Fruit fly (Drosophila melanogaster) whole organism: ENCODE results near the gene CG11537.

Experiments
- CG8478 ChIP-seq: fragments of >200 bp; optimal IDR thresholded peaks from 2 replicates; lab custom pipeline; 2018; ENCODE audit warnings: inconsistent platforms
- Dll ChIP-seq: fragments of >200 bp; optimal IDR thresholded peaks from 2 replicates; lab custom pipeline; 2017
- EcR ChIP-seq, 2 experiments: fragments of >200 bp; optimal IDR thresholded peaks; 2 replicates each; lab custom pipeline; 2017; ENCODE audit warnings: missing biosample characterization in 2 of 2, missing genetic modification characterization in 2 of 2, missing genetic modification reagents in 2 of 2
- pan ChIP-seq: fragments of >200 bp; optimal IDR thresholded peaks from 2 replicates; lab custom pipeline; 2017
- psq ChIP-seq: fragments of >200 bp; optimal IDR thresholded peaks from 2 replicates; lab custom pipeline; 2017
- usp ChIP-seq: fragments of >200 bp; optimal IDR thresholded peaks from 2 replicates; lab custom pipeline; 2017; ENCODE audit warnings: missing biosample characterization, missing genetic modification characterization, mixed read lengths

- TF ChIP-seq psq (lab: Kevin White, UChicago) (no peak), pan (lab: Kevin White, UChicago) (no peak), CG8478 (lab: Kevin White, UChicago) (no peak), usp (no peak), EcR (GFP tag; optimal IDR thresholded peaks at IDR 0.05; lab: Kevin White, UChicago) (no peak), Dll (no peak)
Observed at dm6 chr3L:3109417-3110090, 33.7 kb downstream of the CG11537 start.
